Worm (Caenorhabditis elegans): ENCODE data around the gene adss-1.

DNA sequence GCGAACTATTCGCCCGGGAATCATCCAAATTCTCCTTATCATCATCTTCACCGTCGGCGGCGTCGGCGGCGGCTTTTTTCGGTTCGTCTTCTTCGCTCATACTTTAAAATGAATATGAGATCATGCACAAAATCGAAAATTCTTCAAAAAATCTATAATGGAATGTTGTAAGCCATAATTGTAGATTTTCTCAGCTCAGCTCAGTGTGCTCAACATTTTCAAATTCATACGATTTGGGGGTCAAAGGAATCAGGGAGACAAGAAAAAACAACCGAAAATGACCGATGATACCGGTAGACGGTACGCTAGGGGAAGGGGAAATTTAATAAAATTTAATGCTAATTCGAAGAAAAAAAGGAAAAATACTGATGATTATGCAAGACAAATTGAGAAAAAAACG is 4.7 kb downstream of the adss-1 start, which contains the start of gene ccep-97:
- no peak for TF ChIP-seq ref-1 (GFP tag; conservative IDR thresholded peaks at IDR 0.05)
- TF ChIP-seq ztf-23 (GFP tag; IDR thresholded peaks at IDR 0.05) = no peak
